Worm (Caenorhabditis elegans) whole organism, early embryonic: ENCODE results near the gene R11A8.1.
A peak's percentile ranks its signal among the peaks of the same experiment; 100 is the strongest.

Source experiments
- B0310.2 ChIP-seq: sonication (generic microtip); optimal IDR thresholded peaks from 2 replicates; lab custom pipeline; 2016; ENCODE audit warnings: mild to moderate bottlenecking, missing genetic modification characterization, missing compliant biosample characterization
- F13C5.2 ChIP-seq: sonication (generic microtip); optimal IDR thresholded peaks from 2 replicates; lab custom pipeline; 2017; ENCODE audit warnings: mild to moderate bottlenecking, missing genetic modification characterization, inconsistent platforms, missing compliant biosample characterization
- aly-1 ChIP-seq: sonication (generic microtip); optimal IDR thresholded peaks from 2 replicates; lab custom pipeline; 2016; ENCODE audit warnings: missing genetic modification characterization, missing compliant biosample characterization
- ama-1 ChIP-seq: fragments of 150-350 bp; optimal IDR thresholded peaks from 2 replicates; lab custom pipeline; 2014
- ceh-13 ChIP-seq: fragments of 200-800 bp; sonication (Bioruptor generic); optimal IDR thresholded peaks from 2 replicates; lab custom pipeline; 2018; ENCODE audit warnings: mild to moderate bottlenecking, missing genetic modification characterization, missing compliant biosample characterization
- ceh-36 ChIP-seq: sonication (generic microtip); optimal IDR thresholded peaks from 2 replicates; lab custom pipeline; 2016; ENCODE audit warnings: missing genetic modification characterization, inconsistent platforms, missing compliant biosample characterization
- ets-7 ChIP-seq: sonication (generic microtip); optimal IDR thresholded peaks from 2 replicates; lab custom pipeline; 2016; ENCODE audit warnings: missing genotype, missing genetic modification characterization, missing compliant biosample characterization
- flt-1 ChIP-seq: fragments of 200-800 bp; sonication (Bioruptor generic); IDR thresholded peaks from 2 replicates; pipeline ENCODE4 v1.3.6; 2022; ENCODE audit warnings: missing genetic modification characterization, missing compliant biosample characterization
- hmbx-1 ChIP-seq: sonication (generic microtip); optimal IDR thresholded peaks from 2 replicates; lab custom pipeline; 2016; ENCODE audit warnings: mild to moderate bottlenecking, missing genetic modification characterization, missing compliant biosample characterization
- hmg-4 ChIP-seq: fragments of 200-800 bp; sonication (Bioruptor generic); optimal IDR thresholded peaks from 2 replicates; lab custom pipeline; 2018; ENCODE audit warnings: mild to moderate bottlenecking, missing genetic modification characterization, missing compliant biosample characterization
- hnd-1 ChIP-seq: sonication (generic microtip); optimal IDR thresholded peaks from 2 replicates; lab custom pipeline; 2016; ENCODE audit warnings: missing genetic modification characterization, missing compliant biosample characterization
- pes-1 ChIP-seq: fragments of 200-800 bp; sonication (Bioruptor generic); IDR thresholded peaks from 2 replicates; pipeline ENCODE4 v1.3.6; 2022; ENCODE audit warnings: missing genetic modification reagents, missing genetic modification characterization, missing compliant biosample characterization
- scrt-1 ChIP-seq: fragments of 200-800 bp; sonication (Bioruptor generic); IDR thresholded peaks from 2 replicates; pipeline ENCODE4 v1.3.6; 2022; ENCODE audit warnings: missing genetic modification characterization, missing compliant biosample characterization
- sea-1 ChIP-seq: fragments of 200-800 bp; sonication (Bioruptor generic); conservative IDR thresholded peaks from 2 replicates; pipeline ENCODE4 v1.3.6; 2022; ENCODE audit warnings: missing genetic modification characterization, missing compliant biosample characterization
- tbx-11 ChIP-seq: fragments of 200-800 bp; sonication (Bioruptor generic); IDR thresholded peaks from 2 replicates; pipeline ENCODE4 v1.3.6; 2022; ENCODE audit warnings: missing genetic modification characterization, missing compliant biosample characterization
- tbx-37 ChIP-seq: fragments of 200-800 bp; sonication (Bioruptor generic); conservative IDR thresholded peaks from 2 replicates; pipeline ENCODE4 v1.3.6; 2022; ENCODE audit warnings: missing genetic modification reagents, missing genetic modification characterization, missing compliant biosample characterization
- tra-4 ChIP-seq: sonication (generic microtip); optimal IDR thresholded peaks from 2 replicates; lab custom pipeline; 2017; ENCODE audit warnings: missing genetic modification characterization, missing compliant biosample characterization

The R11A8.1 gene

ce11 chrIV:10345990-10346389 lies 11.0 kb downstream of the R11A8.1 start:
- TF ChIP-seq ceh-13 (GFP tag; lab: Kevin White, UChicago) (no peak), hmg-4 (GFP tag; lab: Kevin White, UChicago) (no peak), F13C5.2 (no peak), hmbx-1 (tag; lab: Kevin White, UChicago) (no peak), flt-1 (no peak), ama-1 (no peak), scrt-1 (GFP tag; lab: Robert Waterston, UW) (no peak), hnd-1 (tag; lab: Kevin White, UChicago) (no peak), ceh-36 (tag; lab: Kevin White, UChicago) (no peak), tra-4 (no peak), ets-7 (no peak), sea-1 (GFP tag; lab: Robert Waterston, UW) (no peak), aly-1 (no peak), B0310.2 (tag; lab: Kevin White, UChicago) (no peak), tbx-11 (GFP tag; lab: Robert Waterston, UW) (no peak), tbx-37 (GFP tag; lab: Robert Waterston, UW) (no peak), pes-1 (no peak)

ce11 chrIV:10345486-10345885 lies 11.5 kb downstream of the R11A8.1 start:
- TF ChIP-seq sea-1 (GFP tag; lab: Robert Waterston, UW) (no peak), F13C5.2 (no peak), B0310.2 (tag; lab: Kevin White, UChicago) (no peak), aly-1 (no peak), ceh-36 (tag; lab: Kevin White, UChicago) (no peak), pes-1 (no peak), flt-1 (no peak), ama-1 (no peak), hmbx-1 (tag; lab: Kevin White, UChicago) (no peak), tra-4 (no peak), scrt-1 (GFP tag; lab: Robert Waterston, UW) (no peak), hmg-4 (GFP tag; lab: Kevin White, UChicago) (no peak)

ce11 chrIV:10344621-10345020 lies 12.4 kb downstream of the R11A8.1 start:
- no peak for TF ChIP-seq tra-4
- TF ChIP-seq tbx-37 (GFP tag; lab: Robert Waterston, UW), result no peak
- TF ChIP-seq hmbx-1 (tag; lab: Kevin White, UChicago), result no peak
- no peak for TF ChIP-seq hnd-1 (tag; lab: Kevin White, UChicago)
- no peak for TF ChIP-seq F13C5.2

- TF ChIP-seq aly-1 (no peak), ceh-13 (GFP tag; lab: Kevin White, UChicago) (no peak), hnd-1 (tag; lab: Kevin White, UChicago) (no peak), tbx-37 (GFP tag; lab: Robert Waterston, UW) (no peak), sea-1 (GFP tag; lab: Robert Waterston, UW) (no peak), scrt-1 (GFP tag; lab: Robert Waterston, UW) (no peak), F13C5.2 (no peak), tbx-11 (GFP tag; lab: Robert Waterston, UW) (no peak), tra-4 (no peak), ama-1 (no peak), ceh-36 (tag; lab: Kevin White, UChicago) (no peak), hmg-4 (GFP tag; lab: Kevin White, UChicago) (no peak), flt-1 (no peak), hmbx-1 (tag; lab: Kevin White, UChicago) (no peak), pes-1 (no peak), B0310.2 (tag; lab: Kevin White, UChicago) (no peak), ets-7 (no peak)
Measured at ce11 chrIV:10342361-10342706, 14.6 kb downstream of the R11A8.1 start.

- TF ChIP-seq aly-1 (no peak), ama-1 (no peak), hmbx-1 (tag; lab: Kevin White, UChicago) (no peak), hnd-1 (tag; lab: Kevin White, UChicago) (no peak), tbx-11 (GFP tag; lab: Robert Waterston, UW) (0 out of 2 replicates have a peak, but pooled peaks have one; percentile 24)
Measured at ce11 chrIV:10341618-10342360, 15.2 kb downstream of the R11A8.1 start.

- no peak for TF ChIP-seq pes-1
- no peak for TF ChIP-seq tra-4
- TF ChIP-seq sea-1 (GFP tag; lab: Robert Waterston, UW), result no peak
- no peak for TF ChIP-seq hnd-1 (tag; lab: Kevin White, UChicago)
- no peak for TF ChIP-seq aly-1
- TF ChIP-seq hmg-4 (GFP tag; lab: Kevin White, UChicago), result no peak
- TF ChIP-seq tbx-11 (GFP tag; lab: Robert Waterston, UW), result no peak
- TF ChIP-seq ama-1, result no peak
- TF ChIP-seq tbx-37 (GFP tag; lab: Robert Waterston, UW), result no peak
- TF ChIP-seq hmbx-1 (tag; lab: Kevin White, UChicago), result no peak
- TF ChIP-seq ets-7, result no peak
- no peak for TF ChIP-seq ceh-13 (GFP tag; lab: Kevin White, UChicago)
Measured at ce11 chrIV:10339701-10340100, 17.3 kb downstream of the R11A8.1 start.

ce11 chrIV:10337286-10337685 lies 19.7 kb downstream of the R11A8.1 start:
- TF ChIP-seq hmbx-1 (tag; lab: Kevin White, UChicago) (no peak), tbx-37 (GFP tag; lab: Robert Waterston, UW) (no peak), aly-1 (no peak), B0310.2 (tag; lab: Kevin White, UChicago) (no peak), ceh-36 (tag; lab: Kevin White, UChicago) (no peak), ama-1 (no peak), scrt-1 (GFP tag; lab: Robert Waterston, UW) (no peak), ceh-13 (GFP tag; lab: Kevin White, UChicago) (no peak), hnd-1 (tag; lab: Kevin White, UChicago) (no peak), ets-7 (no peak), flt-1 (no peak), sea-1 (GFP tag; lab: Robert Waterston, UW) (no peak), F13C5.2 (no peak)
